Fruit fly (Drosophila melanogaster): Measurements from ENCODE around the gene yps.

- TF ChIP-seq usp (GFP tag; optimal IDR thresholded peaks at IDR 0.05) (no peak), CrebA (GFP tag; optimal IDR thresholded peaks at IDR 0.05; ENCODE audit: borderline replicate concordance) (no peak), N (GFP tag; optimal IDR thresholded peaks at IDR 0.05) (no peak), psq (GFP tag; optimal IDR thresholded peaks at IDR 0.05) (no peak), Mio (GFP tag; optimal IDR thresholded peaks at IDR 0.05) (no peak), OdsH (GFP tag; optimal IDR thresholded peaks at IDR 0.05) (no peak), Sp1 (GFP tag; optimal IDR thresholded peaks at IDR 0.05) (no peak)
These were observed 48.6 kb downstream of the yps start for dm6 chr3L:12076312-12076711.
